Fruit fly (Drosophila melanogaster) whole organism, prepupa: ENCODE measurements around the gene bor.
A peak's percentile ranks its signal among the peaks of the same experiment; 100 is the strongest.

ENCODE experiments used
- Blimp-1 ChIP-seq: fragments of 200-800 bp; sonication (Bioruptor generic); optimal IDR thresholded peaks from 3 replicates; lab custom pipeline; 2017; ENCODE audit warnings: missing biosample characterization, missing genetic modification characterization, mild to moderate bottlenecking, moderate library complexity, missing genetic modification reagents
- CG10631 ChIP-seq: fragments of 200-800 bp; sonication (Bioruptor generic); optimal IDR thresholded peaks from 2 replicates; lab custom pipeline; 2016; ENCODE audit warnings: missing biosample characterization, missing genetic modification characterization
- CG10669 ChIP-seq: fragments of 200-800 bp; sonication (Bioruptor generic); optimal IDR thresholded peaks from 3 replicates; lab custom pipeline; 2018; ENCODE audit warnings: missing biosample characterization, mild to moderate bottlenecking, missing genetic modification characterization, moderate library complexity
- CG11294 ChIP-seq: fragments of 200-800 bp; sonication (Bioruptor generic); IDR thresholded peaks from 2 replicates; pipeline ENCODE4 v1.3.6; 2022; ENCODE audit warnings: missing biosample characterization, missing genetic modification characterization
- CG11762 ChIP-seq: fragments of 200-800 bp; sonication (Bioruptor generic); optimal IDR thresholded peaks from 3 replicates; lab custom pipeline; 2016; ENCODE audit warnings: missing biosample characterization, missing genetic modification characterization; ENCODE audit not compliant: insufficient read depth
- CG11902 ChIP-seq: fragments of 200-800 bp; sonication (Bioruptor generic); optimal IDR thresholded peaks from 3 replicates; lab custom pipeline; 2016; ENCODE audit warnings: missing biosample characterization, missing genetic modification characterization
- CG1621 ChIP-seq: fragments of 200-800 bp; sonication (Bioruptor generic); optimal IDR thresholded peaks from 3 replicates; lab custom pipeline; 2018; ENCODE audit warnings: missing biosample characterization, mild to moderate bottlenecking, missing genetic modification characterization
- CG16779 ChIP-seq: fragments of 200-800 bp; sonication (Bioruptor generic); optimal IDR thresholded peaks from 3 replicates; lab custom pipeline; 2017; ENCODE audit warnings: missing biosample characterization, mild to moderate bottlenecking, missing genetic modification characterization
- CG3032 ChIP-seq: fragments of 200-800 bp; optimal IDR thresholded peaks from 2 replicates; lab custom pipeline; 2019; ENCODE audit warnings: missing biosample characterization, mild to moderate bottlenecking, missing genetic modification characterization, moderate library complexity
- CG31627 ChIP-seq: fragments of 200-800 bp; sonication (Bioruptor generic); optimal IDR thresholded peaks from 3 replicates; lab custom pipeline; 2016; ENCODE audit warnings: missing biosample characterization, missing genetic modification characterization
- CG3919 ChIP-seq: fragments of 200-800 bp; sonication (Bioruptor generic); optimal IDR thresholded peaks from 3 replicates; lab custom pipeline; 2016; ENCODE audit warnings: missing biosample characterization, missing genetic modification characterization
- CG6163 ChIP-seq: fragments of 200-800 bp; sonication (Bioruptor generic); IDR thresholded peaks from 3 replicates; pipeline ENCODE4 v1.3.6; 2022; ENCODE audit warnings: missing biosample characterization, missing genetic modification characterization
- CG6792 ChIP-seq: fragments of 200-800 bp; sonication (Bioruptor generic); optimal IDR thresholded peaks from 3 replicates; lab custom pipeline; 2016; ENCODE audit warnings: missing biosample characterization, missing genetic modification characterization
- CG6808 ChIP-seq: fragments of 200-800 bp; sonication (Bioruptor generic); optimal IDR thresholded peaks from 3 replicates; lab custom pipeline; 2017; ENCODE audit warnings: missing biosample characterization, missing genetic modification characterization, mild to moderate bottlenecking, moderate library complexity, missing genetic modification reagents
- CG6854 ChIP-seq: fragments of 200-800 bp; sonication (Bioruptor generic); optimal IDR thresholded peaks from 2 replicates; lab custom pipeline; 2017; ENCODE audit warnings: missing biosample characterization, mild to moderate bottlenecking, missing genetic modification characterization
- CG7368 ChIP-seq: fragments of 200-800 bp; sonication (Bioruptor generic); optimal IDR thresholded peaks from 3 replicates; lab custom pipeline; 2016; ENCODE audit warnings: missing biosample characterization, missing genetic modification characterization
- CG8119 ChIP-seq: fragments of 200-800 bp; sonication (Bioruptor generic); IDR thresholded peaks from 3 replicates; pipeline ENCODE4 v1.3.6; 2022; ENCODE audit warnings: missing biosample characterization, missing genetic modification characterization
- CG8632 ChIP-seq: fragments of 200-800 bp; sonication (Bioruptor generic); optimal IDR thresholded peaks from 3 replicates; lab custom pipeline; 2016; ENCODE audit warnings: missing biosample characterization, missing genetic modification characterization
- CG9139 ChIP-seq: fragments of 200-800 bp; sonication (Bioruptor generic); optimal IDR thresholded peaks from 3 replicates; lab custom pipeline; 2017; ENCODE audit warnings: missing biosample characterization, mild to moderate bottlenecking, missing genetic modification characterization
- Eip75B ChIP-seq: fragments of 200-800 bp; sonication (Bioruptor generic); optimal IDR thresholded peaks from 3 replicates; lab custom pipeline; 2016; ENCODE audit warnings: missing biosample characterization, missing genetic modification characterization
- Eip78C ChIP-seq: fragments of 200-800 bp; sonication (Bioruptor generic); peaks from one replicate; lab custom pipeline; 2016; ENCODE audit warnings: missing biosample characterization, missing genetic modification characterization
- Eip93F ChIP-seq: fragments of 200-800 bp; sonication (Bioruptor generic); optimal IDR thresholded peaks from 2 replicates; lab custom pipeline; 2016; ENCODE audit warnings: missing biosample characterization, mild to moderate bottlenecking, missing genetic modification characterization
- Ets21C ChIP-seq: fragments of 200-800 bp; sonication (Bioruptor generic); optimal IDR thresholded peaks from 3 replicates; lab custom pipeline; 2016; ENCODE audit warnings: missing biosample characterization, missing genetic modification characterization
- Hr4 ChIP-seq: fragments of 200-800 bp; sonication (Bioruptor generic); optimal IDR thresholded peaks from 3 replicates; lab custom pipeline; 2016; ENCODE audit warnings: missing biosample characterization, missing genetic modification characterization
- Lpt ChIP-seq: fragments of 200-800 bp; sonication (Bioruptor generic); optimal IDR thresholded peaks from 3 replicates; lab custom pipeline; 2016; ENCODE audit warnings: missing biosample characterization, missing genetic modification characterization
- Met ChIP-seq: fragments of 200-800 bp; sonication (Bioruptor generic); optimal IDR thresholded peaks from 3 replicates; lab custom pipeline; 2016; ENCODE audit warnings: missing biosample characterization, missing genetic modification characterization
- OdsH ChIP-seq: fragments of 200-800 bp; sonication (Bioruptor generic); optimal IDR thresholded peaks from 3 replicates; lab custom pipeline; 2016; ENCODE audit warnings: missing biosample characterization, missing genetic modification characterization
- Sox102F ChIP-seq: fragments of 200-800 bp; sonication (Bioruptor generic); optimal IDR thresholded peaks from 2 replicates; lab custom pipeline; 2016; ENCODE audit warnings: missing biosample characterization, mild to moderate bottlenecking, missing genetic modification characterization
- Sox14 ChIP-seq: fragments of 200-800 bp; sonication (Bioruptor generic); optimal IDR thresholded peaks from 3 replicates; lab custom pipeline; 2016; ENCODE audit warnings: missing biosample characterization, missing genetic modification characterization
- Sox15 ChIP-seq: fragments of 200-800 bp; sonication (Bioruptor generic); optimal IDR thresholded peaks from 3 replicates; lab custom pipeline; 2016; ENCODE audit warnings: missing biosample characterization, missing genetic modification characterization
- achi ChIP-seq: fragments of 200-800 bp; sonication (Bioruptor generic); optimal IDR thresholded peaks from 3 replicates; lab custom pipeline; 2016; ENCODE audit warnings: missing biosample characterization, missing genetic modification characterization
- acj6 ChIP-seq: fragments of 200-800 bp; sonication (Bioruptor generic); optimal IDR thresholded peaks from 3 replicates; lab custom pipeline; 2016; ENCODE audit warnings: missing biosample characterization, missing genetic modification characterization
- dac ChIP-seq: fragments of 200-800 bp; sonication (Bioruptor generic); optimal IDR thresholded peaks from 2 replicates; lab custom pipeline; 2017; ENCODE audit warnings: missing biosample characterization, mild to moderate bottlenecking, missing genetic modification characterization
- eg ChIP-seq: fragments of 200-800 bp; sonication (Bioruptor generic); IDR thresholded peaks from 3 replicates; pipeline ENCODE4 v1.3.6; 2022; ENCODE audit warnings: missing biosample characterization, missing genetic modification characterization
- fd85E ChIP-seq: fragments of 200-800 bp; sonication (Bioruptor generic); optimal IDR thresholded peaks from 3 replicates; lab custom pipeline; 2016; ENCODE audit warnings: missing biosample characterization, missing genetic modification characterization
- lz ChIP-seq: fragments of 200-800 bp; sonication (Bioruptor generic); optimal IDR thresholded peaks from 3 replicates; lab custom pipeline; 2016; ENCODE audit warnings: missing biosample characterization, missing genetic modification characterization
- net ChIP-seq: fragments of 200-800 bp; sonication (Bioruptor generic); optimal IDR thresholded peaks from 3 replicates; lab custom pipeline; 2016; ENCODE audit warnings: missing biosample characterization, missing genetic modification characterization
- ss ChIP-seq, 2 experiments: fragments of 200-800 bp; sonication (Bioruptor generic); optimal IDR thresholded peaks; 2 replicates in 1 of 2; 3 replicates in 1 of 2; lab custom pipeline; 2017 to 2018; ENCODE audit warnings: mild to moderate bottlenecking in 2 of 2, missing biosample characterization in 2 of 2, missing genetic modification characterization in 2 of 2, moderate library complexity in 1 of 2
- svp ChIP-seq: fragments of 200-800 bp; sonication (Bioruptor generic); peaks from one replicate; lab custom pipeline; 2016; ENCODE audit warnings: missing biosample characterization, missing genetic modification characterization
- topi ChIP-seq: fragments of 200-800 bp; sonication (Bioruptor generic); optimal IDR thresholded peaks from 3 replicates; lab custom pipeline; 2016; ENCODE audit warnings: missing biosample characterization, missing genetic modification characterization
- vri ChIP-seq: fragments of 200-800 bp; sonication (Bioruptor generic); optimal IDR thresholded peaks from 3 replicates; lab custom pipeline; 2016; ENCODE audit warnings: missing biosample characterization, mild to moderate bottlenecking, missing genetic modification characterization

The bor gene

dm6 chr3R:16256135-16256534, 7.8 kb downstream of the bor start:
- 0 out of 3 replicates have a peak, but pooled peaks have one; percentile 22 for TF ChIP-seq eg (GFP tag; lab: Robert Waterston, UW)
- peak in 1 of 2 experiments; percentile 37 for TF ChIP-seq ss (GFP tag; optimal IDR thresholded peaks at IDR 0.05; lab: Kevin White, UChicago)
- peak; percentile 11 for TF ChIP-seq CG1621 (tag; lab: Kevin White, UChicago)
- TF ChIP-seq CG6163 (GFP tag; lab: Robert Waterston, UW): 0 out of 3 replicates have a peak, but pooled peaks have one; percentile 26
- TF ChIP-seq CG8119 (GFP tag; lab: Robert Waterston, UW): 0 out of 3 replicates have a peak, but pooled peaks have one; percentile 16
- TF ChIP-seq Eip78C (GFP tag; lab: Kevin White, UChicago): no peak
- no peak for TF ChIP-seq svp
- peak; percentile 6 for TF ChIP-seq CG6808 (GFP tag; lab: Kevin White, UChicago)

dm6 chr3R:16254616-16255601, 9.0 kb downstream of the bor start:
- TF ChIP-seq ss (GFP tag; optimal IDR thresholded peaks at IDR 0.05; lab: Kevin White, UChicago): peak in 1 of 2 experiments; percentile 69
- peak; percentile 2 for TF ChIP-seq Lpt (GFP tag; lab: Kevin White, UChicago)
- no peak for TF ChIP-seq CG8632
- TF ChIP-seq CG6808 (GFP tag; lab: Kevin White, UChicago): peak; percentile 39
- TF ChIP-seq CG3032 (tag; lab: Kevin White, UChicago): no peak
- no peak for TF ChIP-seq CG11762 (GFP tag; lab: Kevin White, UChicago)
- no peak for TF ChIP-seq CG11902
- peak; percentile 5 for TF ChIP-seq Sox14 (GFP tag; lab: Kevin White, UChicago)
- no peak for TF ChIP-seq CG7368 (GFP tag; lab: Kevin White, UChicago)
- TF ChIP-seq svp: peak; percentile 77
- TF ChIP-seq Eip78C (GFP tag; lab: Kevin White, UChicago): peak; percentile 64
- TF ChIP-seq achi (GFP tag; lab: Kevin White, UChicago): peak; percentile 25
- TF ChIP-seq CG1621 (tag; lab: Kevin White, UChicago): peak; percentile 11
- peak; percentile 19 for TF ChIP-seq CG3919
- TF ChIP-seq vri (GFP tag; lab: Kevin White, UChicago): peak; percentile 26
- peak; percentile 18 for TF ChIP-seq Eip75B
- no peak for TF ChIP-seq Sox15
- TF ChIP-seq Sox102F (GFP tag; lab: Kevin White, UChicago): peak; percentile 19
- TF ChIP-seq CG6792 (GFP tag; lab: Kevin White, UChicago): no peak
- TF ChIP-seq, all 60 proteins: peak for 12

dm6 chr3R:16253974-16254408, 9.9 kb downstream of the bor start:
- TF ChIP-seq CG10631 (GFP tag; lab: Kevin White, UChicago) (no peak), CG1621 (tag; lab: Kevin White, UChicago) (peak; percentile 92), CG6854 (GFP tag; lab: Kevin White, UChicago) (peak; percentile 93), Lpt (GFP tag; lab: Kevin White, UChicago) (peak; percentile 33)

dm6 chr3R:16253427-16253883, 10.5 kb downstream of the bor start:
- no peak for TF ChIP-seq CG1621 (tag; lab: Kevin White, UChicago)
- TF ChIP-seq Sox14 (GFP tag; lab: Kevin White, UChicago): peak; percentile 48
- TF ChIP-seq Lpt (GFP tag; lab: Kevin White, UChicago): no peak
- peak; percentile 71 for TF ChIP-seq Blimp-1 (GFP tag; lab: Kevin White, UChicago)
- peak; percentile 74 for TF ChIP-seq net (GFP tag; lab: Kevin White, UChicago)
- peak; percentile 21 for TF ChIP-seq Ets21C (GFP tag; lab: Kevin White, UChicago)
- TF ChIP-seq fd85E: no peak
- TF ChIP-seq CG31627 (GFP tag; lab: Kevin White, UChicago): peak; percentile 55
- TF ChIP-seq CG3032 (tag; lab: Kevin White, UChicago): peak; percentile 77
- TF ChIP-seq CG10669: peak; percentile 60
- TF ChIP-seq CG16779 (tag; lab: Kevin White, UChicago): peak; percentile 31
- TF ChIP-seq dac: peak; percentile 42
- TF ChIP-seq CG11294 (GFP tag; lab: Robert Waterston, UW): no peak
- TF ChIP-seq CG3919: peak; percentile 77
- TF ChIP-seq CG9139 (GFP tag; lab: Kevin White, UChicago): peak; percentile 21
- peak; percentile 81 for TF ChIP-seq OdsH (GFP tag; lab: Kevin White, UChicago)
- TF ChIP-seq Hr4: peak; percentile 75
- peak; percentile 71 for TF ChIP-seq Sox15
- TF ChIP-seq Eip78C (GFP tag; lab: Kevin White, UChicago): peak; percentile 93
- TF ChIP-seq Eip93F: peak; percentile 67
- no peak for TF ChIP-seq eg (GFP tag; lab: Robert Waterston, UW)
- peak; percentile 70 for TF ChIP-seq topi (GFP tag; lab: Kevin White, UChicago)
- TF ChIP-seq acj6 (GFP tag; lab: Kevin White, UChicago): peak; percentile 82
- peak; percentile 57 for TF ChIP-seq Sox102F (GFP tag; lab: Kevin White, UChicago)
- TF ChIP-seq CG6854 (GFP tag; lab: Kevin White, UChicago): no peak
- peak; percentile 84 for TF ChIP-seq Met (GFP tag; lab: Kevin White, UChicago)
- TF ChIP-seq lz (GFP tag; lab: Kevin White, UChicago): peak; percentile 72
